Fruit fly (Drosophila melanogaster) whole organism, wandering third instar larva: ENCODE data around the gene Ir7g.
A peak's percentile ranks its signal among the peaks of the same experiment; 100 is the strongest.

ENCODE experiments used
- Abd-B ChIP-seq: fragments of >200 bp; optimal IDR thresholded peaks from 2 replicates; lab custom pipeline; 2017; ENCODE audit warnings: missing biosample characterization, missing genetic modification characterization
- Hnf4 ChIP-seq: fragments of 200-800 bp; sonication (Bioruptor generic); optimal IDR thresholded peaks from 2 replicates; lab custom pipeline; 2016; ENCODE audit warnings: missing biosample characterization, mild to moderate bottlenecking, missing genetic modification characterization
- Rel ChIP-seq, 2 experiments: fragments of 200-800 bp; sonication (Bioruptor generic) in 1 of 2; optimal IDR thresholded peaks; 2 replicates in 1 of 2; 3 replicates in 1 of 2; lab custom pipeline; 2016 to 2019; ENCODE audit warnings: mild to moderate bottlenecking in 2 of 2, missing biosample characterization in 2 of 2, missing genetic modification characterization in 2 of 2, moderate library complexity in 1 of 2
- psq ChIP-seq: fragments of 200-800 bp; sonication (Bioruptor generic); optimal IDR thresholded peaks from 3 replicates; lab custom pipeline; 2017; ENCODE audit warnings: missing biosample characterization, mild to moderate bottlenecking, missing genetic modification characterization, moderate library complexity
- usp ChIP-seq: fragments of >200 bp; optimal IDR thresholded peaks from 2 replicates; lab custom pipeline; 2017; ENCODE audit warnings: missing biosample characterization, missing genetic modification characterization

dm6 chrX:7935798-7936572, 51.5 kb downstream of the Ir7g start, which contains the start of gene Ubr3:
- TF ChIP-seq Hnf4 (GFP tag; lab: Kevin White, UChicago) (no peak), usp (GFP tag; lab: Kevin White, UChicago) (no peak), psq (GFP tag; lab: Kevin White, UChicago) (peak; percentile 27), Abd-B (GFP tag; lab: Kevin White, UChicago) (peak; percentile 11), Rel (GFP tag; optimal IDR thresholded peaks at IDR 0.05; lab: Kevin White, UChicago) (no peak), Rel (tag; optimal IDR thresholded peaks at IDR 0.05; lab: Kevin White, UChicago) (peak; percentile 91)
